Fruit fly (Drosophila melanogaster) whole organism: ENCODE data around the gene CG42299.

Experiments
- Dll ChIP-seq: fragments of >200 bp; optimal IDR thresholded peaks from 2 replicates; lab custom pipeline; 2017
- EcR ChIP-seq, 2 experiments: fragments of >200 bp; optimal IDR thresholded peaks; 2 replicates each; lab custom pipeline; 2017; ENCODE audit warnings: missing biosample characterization in 2 of 2, missing genetic modification characterization in 2 of 2, missing genetic modification reagents in 2 of 2
- psq ChIP-seq: fragments of >200 bp; optimal IDR thresholded peaks from 2 replicates; lab custom pipeline; 2017

DNA sequence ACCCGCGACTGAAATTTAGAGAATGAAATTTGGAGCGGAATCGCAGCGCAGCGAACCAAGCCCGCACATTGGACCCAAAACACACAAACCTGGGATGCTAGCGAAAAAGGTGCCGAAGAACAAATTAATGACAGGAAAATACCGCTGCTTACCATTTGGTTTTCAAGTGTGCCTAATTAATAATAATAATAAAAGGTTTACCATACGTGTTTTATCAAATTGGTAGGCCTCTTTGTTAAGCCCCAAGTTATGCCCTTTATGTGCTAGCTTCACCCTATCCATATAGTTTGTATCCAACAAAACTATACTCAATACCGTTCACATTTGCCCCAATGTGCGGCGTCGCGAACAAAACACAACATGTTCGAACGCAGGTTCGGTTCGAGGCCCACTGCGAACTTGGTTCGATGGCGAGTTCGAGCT, 21.2 kb downstream of the CG42299 start, which contains the start of gene Ac13E:
- TF ChIP-seq psq (lab: Kevin White, UChicago) (no peak), EcR (GFP tag; optimal IDR thresholded peaks at IDR 0.05; lab: Kevin White, UChicago) (no peak), Dll (lab: Kevin White, UChicago) (no peak)
